Fruit fly (Drosophila melanogaster) whole organism, prepupa: ENCODE data around the gene Set1.

Experiments used
- CG16779 ChIP-seq: fragments of 200-800 bp; sonication (Bioruptor generic); optimal IDR thresholded peaks from 3 replicates; lab custom pipeline; 2017; ENCODE audit warnings: missing biosample characterization, mild to moderate bottlenecking, missing genetic modification characterization
- CG31627 ChIP-seq: fragments of 200-800 bp; sonication (Bioruptor generic); optimal IDR thresholded peaks from 3 replicates; lab custom pipeline; 2016; ENCODE audit warnings: missing biosample characterization, missing genetic modification characterization
- achi ChIP-seq: fragments of 200-800 bp; sonication (Bioruptor generic); optimal IDR thresholded peaks from 3 replicates; lab custom pipeline; 2016; ENCODE audit warnings: missing biosample characterization, missing genetic modification characterization
- fd59A ChIP-seq: fragments of 200-800 bp; sonication (Bioruptor generic); optimal IDR thresholded peaks from 2 replicates; lab custom pipeline; 2017; ENCODE audit warnings: missing biosample characterization, mild to moderate bottlenecking, missing genetic modification characterization, missing genetic modification reagents

DNA sequence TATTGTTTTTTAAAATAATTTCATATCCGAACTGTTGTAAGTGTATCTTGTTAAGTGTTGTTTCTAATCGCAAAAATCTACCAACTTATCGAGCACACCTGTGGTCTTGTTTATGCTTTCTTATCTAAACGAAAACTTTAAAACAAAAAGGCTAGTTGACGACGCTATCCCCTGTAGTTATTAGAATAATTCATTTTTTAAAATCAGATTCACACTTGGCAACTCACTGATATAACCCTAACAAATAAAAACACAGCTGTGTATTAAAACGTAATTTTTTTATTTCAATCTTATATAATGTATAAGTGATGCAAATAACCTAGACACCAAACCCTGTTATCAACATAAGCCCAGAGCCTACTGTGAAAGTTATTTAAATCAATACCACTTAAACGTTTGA lies 374 bp downstream of the Set1 start:
- TF ChIP-seq CG31627 (GFP tag; lab: Kevin White, UChicago), result no peak
- TF ChIP-seq achi (GFP tag; lab: Kevin White, UChicago), result no peak
- TF ChIP-seq CG16779 (tag; lab: Kevin White, UChicago), result no peak
- TF ChIP-seq fd59A (GFP tag; lab: Kevin White, UChicago), result no peak
